Worm (Caenorhabditis elegans): Measurements from ENCODE around the gene spe-45.
A peak's percentile ranks its signal among the peaks of the same experiment; 100 is the strongest.

Gene spe-45

ce11 chrIV:12371879-12372278 lies 18.0 kb downstream of the spe-45 start, which contains the start of gene wdr-46 (continued):
- TF ChIP-seq ceh-6 (GFP tag; optimal IDR thresholded peaks at IDR 0.05) = no peak
- TF ChIP-seq hlh-6 (tag; optimal IDR thresholded peaks at IDR 0.05) = no peak
- no peak for TF ChIP-seq nhr-232 (tag; optimal IDR thresholded peaks at IDR 0.05)
- TF ChIP-seq sox-2 (GFP tag; IDR thresholded peaks at IDR 0.05) = no peak
- TF ChIP-seq pax-1 (tag; optimal IDR thresholded peaks at IDR 0.05) = peak; percentile 42
- no peak for TF ChIP-seq hlh-8 (tag; optimal IDR thresholded peaks at IDR 0.05)
- TF ChIP-seq K09A11.1 (tag; optimal IDR thresholded peaks at IDR 0.05; ENCODE audit: insufficient read depth) = peak; percentile 9
- TF ChIP-seq elt-2 (tag; optimal IDR thresholded peaks at IDR 0.05) = peak; percentile 44
- no peak for TF ChIP-seq ceh-48 (tag; optimal IDR thresholded peaks at IDR 0.05)
- no peak for TF ChIP-seq rnt-1 (tag; optimal IDR thresholded peaks at IDR 0.05)
- TF ChIP-seq ceh-24 (tag; optimal IDR thresholded peaks at IDR 0.05) = no peak
- TF ChIP-seq ttx-3 (tag; optimal IDR thresholded peaks at IDR 0.05) = no peak
- TF ChIP-seq gmeb-2 (tag; optimal IDR thresholded peaks at IDR 0.05) = no peak
- TF ChIP-seq zip-5 (tag; optimal IDR thresholded peaks at IDR 0.05) = no peak
- no peak for TF ChIP-seq pros-1 (tag; optimal IDR thresholded peaks at IDR 0.05)
- no peak for TF ChIP-seq ama-1 (optimal IDR thresholded peaks at IDR 0.05)
- TF ChIP-seq F13H6.1 (tag; optimal IDR thresholded peaks at IDR 0.05) = no peak
- no peak for TF ChIP-seq C38D4.7 (GFP tag; optimal IDR thresholded peaks at IDR 0.05)
- TF ChIP-seq ztf-16 (tag; optimal IDR thresholded peaks at IDR 0.05) = no peak
- TF ChIP-seq ceh-34 (tag; optimal IDR thresholded peaks at IDR 0.05) = no peak
- TF ChIP-seq fax-1 (tag; optimal IDR thresholded peaks at IDR 0.05) = no peak
- peak; percentile 20 for TF ChIP-seq ceh-30 (tag; optimal IDR thresholded peaks at IDR 0.05)
- TF ChIP-seq C08G9.2 (tag; optimal IDR thresholded peaks at IDR 0.05) = no peak
- no peak for TF ChIP-seq mec-3 (tag; optimal IDR thresholded peaks at IDR 0.05; ENCODE audit: borderline replicate concordance)
- TF ChIP-seq ceh-31 (tag; optimal IDR thresholded peaks at IDR 0.05) = peak; percentile 38
- no peak for TF ChIP-seq pqm-1 (tag; optimal IDR thresholded peaks at IDR 0.05)

DNA sequence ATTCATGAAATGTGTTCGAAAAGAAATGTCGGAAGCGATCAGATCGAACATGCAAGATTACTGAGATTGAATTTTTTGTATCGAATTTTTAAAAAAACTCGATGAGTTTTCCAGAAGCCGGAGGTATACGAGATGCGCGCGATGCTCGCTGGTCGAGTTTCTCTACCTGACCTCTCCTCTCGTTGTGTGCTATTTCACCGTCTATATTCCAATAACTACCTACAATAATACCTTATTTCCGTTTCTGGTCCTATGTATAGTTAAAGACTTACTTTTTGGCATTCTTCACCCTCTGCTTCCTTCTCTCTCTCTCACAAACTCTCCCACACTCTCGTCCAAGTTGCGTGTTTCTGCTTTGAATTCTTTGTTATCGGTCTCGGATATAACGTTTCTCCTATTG lies 18.6 kb downstream of the spe-45 start:
- TF ChIP-seq odd-2 (tag; optimal IDR thresholded peaks at IDR 0.05) (no peak), elt-2 (tag; optimal IDR thresholded peaks at IDR 0.05) (no peak), sox-2 (GFP tag; IDR thresholded peaks at IDR 0.05) (no peak)

DNA sequence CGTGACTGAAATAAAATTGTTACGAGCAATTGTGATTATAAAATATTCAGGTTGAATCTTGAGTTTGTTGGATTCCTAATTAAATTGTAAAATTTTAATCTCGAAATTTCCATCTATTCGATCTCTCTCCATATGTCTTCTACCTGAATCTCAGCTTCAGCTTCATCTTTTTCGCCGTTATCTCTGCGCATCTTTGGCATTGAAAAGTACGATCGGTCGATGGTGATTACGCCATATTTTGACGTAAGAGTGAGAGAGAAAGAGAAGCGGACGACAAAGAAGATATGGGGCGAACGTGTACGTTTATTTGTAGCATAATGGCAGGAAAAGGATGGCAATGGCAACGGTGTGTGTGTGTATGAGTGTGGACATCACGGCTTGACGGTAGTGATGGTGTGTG lies 23.3 kb downstream of the spe-45 start:
- TF ChIP-seq dmd-4 (tag; optimal IDR thresholded peaks at IDR 0.05; ENCODE audit: borderline replicate concordance) (no peak), lin-11 (tag; optimal IDR thresholded peaks at IDR 0.05) (no peak), ahr-1 (tag; optimal IDR thresholded peaks at IDR 0.05) (no peak), rnt-1 (tag; optimal IDR thresholded peaks at IDR 0.05) (peak; percentile 34), F13H6.1 (tag; optimal IDR thresholded peaks at IDR 0.05) (no peak), ref-2 (tag; optimal IDR thresholded peaks at IDR 0.05) (no peak), hlh-15 (tag; optimal IDR thresholded peaks at IDR 0.05) (no peak), dve-1 (tag; optimal IDR thresholded peaks at IDR 0.05) (no peak)

DNA sequence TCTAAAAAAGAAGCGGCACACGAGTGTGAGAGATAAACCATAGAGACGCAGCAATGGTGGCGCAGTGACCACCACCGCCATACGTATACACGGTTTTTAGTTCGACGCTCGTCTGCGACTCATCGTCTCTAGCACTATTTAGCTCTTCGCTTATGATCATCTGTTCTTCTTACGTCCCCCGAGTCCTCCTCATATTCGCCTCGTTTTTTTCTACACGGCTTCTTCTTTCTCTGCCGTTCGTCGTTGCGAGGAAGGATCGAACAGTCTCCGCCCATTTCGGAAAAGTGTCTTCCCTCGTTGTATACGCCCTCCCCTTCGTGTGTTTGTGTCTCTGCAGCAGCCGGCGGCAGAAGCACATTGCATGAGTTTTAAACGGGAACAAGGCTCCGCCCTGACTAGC lies 24.9 kb downstream of the spe-45 start:
- TF ChIP-seq K02D7.2 (tag; optimal IDR thresholded peaks at IDR 0.05) (no peak), dmd-4 (tag; optimal IDR thresholded peaks at IDR 0.05; ENCODE audit: borderline replicate concordance) (no peak), ceh-48 (tag; optimal IDR thresholded peaks at IDR 0.05) (no peak), C08G9.2 (tag; optimal IDR thresholded peaks at IDR 0.05) (peak; percentile 5), nhr-232 (tag; optimal IDR thresholded peaks at IDR 0.05) (no peak), hlh-6 (tag; optimal IDR thresholded peaks at IDR 0.05) (peak; percentile 9), elt-2 (tag; optimal IDR thresholded peaks at IDR 0.05) (no peak), unc-42 (tag; optimal IDR thresholded peaks at IDR 0.05) (no peak), fkh-6 (tag; optimal IDR thresholded peaks at IDR 0.05) (no peak), pha-2 (tag; optimal IDR thresholded peaks at IDR 0.05) (no peak), unc-55 (GFP tag; optimal IDR thresholded peaks at IDR 0.05) (no peak), sdc-2 (tag; optimal IDR thresholded peaks at IDR 0.05) (peak; percentile 2), Y22D7AL.16 (tag; optimal IDR thresholded peaks at IDR 0.05) (no peak), unc-86 (tag; optimal IDR thresholded peaks at IDR 0.05) (no peak), rnt-1 (tag; optimal IDR thresholded peaks at IDR 0.05) (no peak), ztf-16 (tag; optimal IDR thresholded peaks at IDR 0.05) (no peak)

All from whole organism, late embryonic.